Fruit fly (Drosophila melanogaster) whole organism, embryonic: ENCODE results near the gene Pk34A.
A peak's percentile ranks its signal among the peaks of the same experiment; 100 is the strongest.

ENCODE experiments used
- Adf1 ChIP-seq: fragments of 200-800 bp; sonication (Bioruptor generic); IDR thresholded peaks from 2 replicates; pipeline ENCODE4 v1.3.6; 2022; ENCODE audit warnings: missing biosample characterization, missing genetic modification characterization
- Atf6 ChIP-seq: fragments of 200-800 bp; sonication (Bioruptor generic); IDR thresholded peaks from 2 replicates; pipeline ENCODE4 v1.3.6; 2022; ENCODE audit warnings: missing biosample characterization, missing genetic modification characterization
- CG10321 ChIP-seq: fragments of 200-800 bp; sonication (Bioruptor generic); IDR thresholded peaks from 2 replicates; pipeline ENCODE4 v1.3.6; 2022; ENCODE audit warnings: missing biosample characterization, missing genetic modification characterization
- CG10565 ChIP-seq: fragments of 200-800 bp; sonication (Bioruptor generic); optimal IDR thresholded peaks from 3 replicates; lab custom pipeline; 2016; ENCODE audit warnings: missing biosample characterization, mild to moderate bottlenecking, missing genetic modification characterization
- CG11456 ChIP-seq: fragments of 200-800 bp; sonication (Bioruptor generic); IDR thresholded peaks from 3 replicates; pipeline ENCODE4 v1.3.6; 2022; ENCODE audit warnings: missing biosample characterization, missing genetic modification characterization
- CG11695 ChIP-seq: fragments of 200-800 bp; sonication (Bioruptor generic); IDR thresholded peaks from 3 replicates; pipeline ENCODE4 v1.3.6; 2022; ENCODE audit warnings: missing biosample characterization, missing genetic modification characterization
- CG11696 ChIP-seq: fragments of 200-800 bp; sonication (Bioruptor generic); IDR thresholded peaks from 2 replicates; pipeline ENCODE4 v1.3.6; 2022; ENCODE audit warnings: missing biosample characterization, missing genetic modification characterization
- CG12155 ChIP-seq: fragments of 200-800 bp; sonication (Bioruptor generic); optimal IDR thresholded peaks from 3 replicates; lab custom pipeline; 2016; ENCODE audit warnings: missing biosample characterization, missing genetic modification characterization
- CG14441 ChIP-seq: fragments of 200-800 bp; sonication (Bioruptor generic); IDR thresholded peaks from 2 replicates; pipeline ENCODE4 v1.3.6; 2022; ENCODE audit warnings: missing biosample characterization, missing genetic modification characterization
- CG15011 ChIP-seq: fragments of 200-800 bp; sonication (Bioruptor generic); optimal IDR thresholded peaks from 3 replicates; lab custom pipeline; 2018; ENCODE audit warnings: missing biosample characterization, mild to moderate bottlenecking, missing genetic modification characterization
- CG15269 ChIP-seq: fragments of 200-800 bp; sonication (Bioruptor generic); optimal IDR thresholded peaks from 2 replicates; lab custom pipeline; 2018; ENCODE audit warnings: missing biosample characterization, mild to moderate bottlenecking, missing genetic modification characterization, moderate library complexity
- CG15696 ChIP-seq: fragments of 200-800 bp; sonication (Bioruptor generic); optimal IDR thresholded peaks from 2 replicates; lab custom pipeline; 2019; ENCODE audit warnings: missing biosample characterization, mild to moderate bottlenecking, missing genetic modification characterization, moderate library complexity
- CG17568 ChIP-seq: fragments of 200-800 bp; sonication (Bioruptor generic); optimal IDR thresholded peaks from 2 replicates; lab custom pipeline; 2018; ENCODE audit warnings: missing biosample characterization, mild to moderate bottlenecking, missing genetic modification characterization, moderate library complexity
- CG18476 ChIP-seq: fragments of 200-800 bp; sonication (Bioruptor generic); optimal IDR thresholded peaks from 2 replicates; lab custom pipeline; 2016; ENCODE audit warnings: missing biosample characterization, mild to moderate bottlenecking, missing genetic modification characterization
- CG18599 ChIP-seq: fragments of 200-800 bp; sonication (Bioruptor generic); optimal IDR thresholded peaks from 3 replicates; lab custom pipeline; 2017; ENCODE audit warnings: missing biosample characterization, missing genetic modification characterization, mild to moderate bottlenecking, moderate library complexity, missing genetic modification reagents
- CG34224 ChIP-seq: fragments of 200-800 bp; sonication (Bioruptor generic); IDR thresholded peaks from 3 replicates; pipeline ENCODE4 v1.3.6; 2022; ENCODE audit warnings: missing biosample characterization, missing genetic modification characterization; ENCODE audit not compliant: partially characterized antibody
- CG34422 ChIP-seq: fragments of 200-800 bp; sonication (Bioruptor generic); IDR thresholded peaks from 3 replicates; pipeline ENCODE4 v1.3.6; 2022; ENCODE audit warnings: missing biosample characterization, missing genetic modification characterization
- CG3838 ChIP-seq: fragments of 200-800 bp; sonication (Bioruptor generic); optimal IDR thresholded peaks from 3 replicates; lab custom pipeline; 2016; ENCODE audit warnings: missing biosample characterization, missing genetic modification characterization
- CG4820 ChIP-seq: fragments of 200-800 bp; sonication (Bioruptor generic); optimal IDR thresholded peaks from 3 replicates; lab custom pipeline; 2016; ENCODE audit warnings: missing biosample characterization, missing genetic modification characterization
- CG5245 ChIP-seq: fragments of 200-800 bp; sonication (Bioruptor generic); optimal IDR thresholded peaks from 3 replicates; lab custom pipeline; 2016; ENCODE audit warnings: missing biosample characterization, missing genetic modification characterization
- CG5953 ChIP-seq: fragments of 200-800 bp; sonication (Bioruptor generic); IDR thresholded peaks from 2 replicates; pipeline ENCODE4 v1.3.6; 2022; ENCODE audit warnings: missing biosample characterization, missing genetic modification characterization
- CG7372 ChIP-seq: fragments of 200-800 bp; sonication (Bioruptor generic); IDR thresholded peaks from 2 replicates; pipeline ENCODE4 v1.3.6; 2022; ENCODE audit warnings: missing biosample characterization, missing genetic modification characterization
- CG8388 ChIP-seq: fragments of 200-800 bp; sonication (Bioruptor generic); optimal IDR thresholded peaks from 2 replicates; lab custom pipeline; 2019; ENCODE audit warnings: missing biosample characterization, mild to moderate bottlenecking, missing genetic modification characterization, moderate library complexity
- D ChIP-seq, 2 experiments: fragments of 200-800 bp in 1 of 2; fragments of >200 bp in 1 of 2; sonication (Bioruptor generic) in 1 of 2; optimal IDR thresholded peaks; 2 replicates in 1 of 2; 3 replicates in 1 of 2; lab custom pipeline; 2017; ENCODE audit warnings: mild to moderate bottlenecking in 1 of 2, missing biosample characterization in 1 of 2, missing genetic modification characterization in 1 of 2, missing genetic modification reagents in 1 of 2
- D19B ChIP-seq: fragments of 200-800 bp; sonication (Bioruptor generic); optimal IDR thresholded peaks from 2 replicates; lab custom pipeline; 2017; ENCODE audit warnings: missing biosample characterization, mild to moderate bottlenecking, missing genetic modification characterization
- Ets65A ChIP-seq: fragments of 200-800 bp; sonication (Bioruptor generic); peaks from one replicate; lab custom pipeline; 2016; ENCODE audit warnings: missing biosample characterization, missing genetic modification characterization
- HLH4C ChIP-seq: fragments of 200-800 bp; sonication (Bioruptor generic); IDR thresholded peaks from 3 replicates; pipeline ENCODE4 v1.3.6; 2022; ENCODE audit warnings: missing biosample characterization, missing genetic modification characterization; ENCODE audit not compliant: partially characterized antibody
- Hsf ChIP-seq: fragments of 200-800 bp; sonication (Bioruptor generic); optimal IDR thresholded peaks from 3 replicates; lab custom pipeline; 2016; ENCODE audit warnings: missing biosample characterization, missing genetic modification characterization
- NFAT ChIP-seq: fragments of 200-800 bp; sonication (Bioruptor generic); IDR thresholded peaks from 2 replicates; pipeline ENCODE4 v1.3.6; 2022; ENCODE audit warnings: missing biosample characterization, missing genetic modification characterization
- Optix ChIP-seq: fragments of 200-800 bp; sonication (Bioruptor generic); IDR thresholded peaks from 3 replicates; pipeline ENCODE4 v1.3.6; 2022; ENCODE audit warnings: missing biosample characterization, missing genetic modification characterization
- Sin3A ChIP-seq: fragments of >200 bp; optimal IDR thresholded peaks from 2 replicates; lab custom pipeline; 2018
- Sox100B ChIP-seq: fragments of 200-800 bp; sonication (Bioruptor generic); optimal IDR thresholded peaks from 3 replicates; lab custom pipeline; 2018; ENCODE audit warnings: missing biosample characterization, mild to moderate bottlenecking, missing genetic modification characterization
- aop ChIP-seq: fragments of 200-800 bp; sonication (Bioruptor generic); IDR thresholded peaks from 2 replicates; pipeline ENCODE4 v1.3.6; 2022; ENCODE audit warnings: missing biosample characterization, missing genetic modification characterization
- ap ChIP-seq: fragments of 200-800 bp; sonication (Bioruptor generic); IDR thresholded peaks from 2 replicates; pipeline ENCODE4 v1.3.6; 2022; ENCODE audit warnings: missing biosample characterization, missing genetic modification characterization
- bab2 ChIP-seq: fragments of 200-800 bp; sonication (Bioruptor generic); optimal IDR thresholded peaks from 2 replicates; lab custom pipeline; 2016; ENCODE audit warnings: missing biosample characterization, missing genetic modification characterization
- croc ChIP-seq: fragments of 200-800 bp; sonication (Bioruptor generic); conservative IDR thresholded peaks from 3 replicates; pipeline ENCODE4 v1.3.6; 2022; ENCODE audit warnings: missing biosample characterization, missing genetic modification characterization
- fd3F ChIP-seq: fragments of 200-800 bp; sonication (Bioruptor generic); optimal IDR thresholded peaks from 2 replicates; lab custom pipeline; 2018; ENCODE audit warnings: missing biosample characterization, mild to moderate bottlenecking, missing genetic modification characterization, moderate library complexity
- inv ChIP-seq: fragments of 200-800 bp; sonication (Bioruptor generic); IDR thresholded peaks from 2 replicates; pipeline ENCODE4 v1.3.6; 2022; ENCODE audit warnings: missing biosample characterization, missing genetic modification characterization; ENCODE audit not compliant: partially characterized antibody
- jumu ChIP-seq: fragments of 200-800 bp; sonication (Bioruptor generic); optimal IDR thresholded peaks from 3 replicates; lab custom pipeline; 2016; ENCODE audit warnings: missing biosample characterization, missing genetic modification characterization
- mld ChIP-seq: fragments of 200-800 bp; sonication (Bioruptor generic); IDR thresholded peaks from 3 replicates; pipeline ENCODE4 v1.3.6; 2022; ENCODE audit warnings: missing biosample characterization, missing genetic modification characterization; ENCODE audit not compliant: partially characterized antibody
- phol ChIP-seq: fragments of 200-800 bp; sonication (Bioruptor generic); optimal IDR thresholded peaks from 3 replicates; lab custom pipeline; 2018; ENCODE audit warnings: missing biosample characterization, mild to moderate bottlenecking, missing genetic modification characterization, moderate library complexity
- pzg ChIP-seq: fragments of 200-800 bp; sonication (Bioruptor generic); optimal IDR thresholded peaks from 3 replicates; lab custom pipeline; 2018; ENCODE audit warnings: missing biosample characterization, mild to moderate bottlenecking, missing genetic modification characterization, moderate library complexity
- ranshi ChIP-seq: fragments of 200-800 bp; sonication (Bioruptor generic); IDR thresholded peaks from 2 replicates; pipeline ENCODE4 v1.3.6; 2022; ENCODE audit warnings: missing biosample characterization, missing genetic modification characterization
- repo ChIP-seq: fragments of 200-800 bp; sonication (Bioruptor generic); optimal IDR thresholded peaks from 2 replicates; lab custom pipeline; 2016; ENCODE audit warnings: missing biosample characterization, missing genetic modification characterization
- ro ChIP-seq: fragments of 200-800 bp; sonication (Bioruptor generic); IDR thresholded peaks from 2 replicates; pipeline ENCODE4 v1.3.6; 2022; ENCODE audit warnings: missing biosample characterization, missing genetic modification characterization
- sens ChIP-seq: fragments of 200-800 bp; sonication (Bioruptor generic); peaks from one replicate; lab custom pipeline; 2016; ENCODE audit warnings: missing biosample characterization, missing genetic modification characterization
- sna ChIP-seq: fragments of 200-800 bp; sonication (Bioruptor generic); IDR thresholded peaks from 2 replicates; pipeline ENCODE4 v1.3.6; 2022; ENCODE audit warnings: missing biosample characterization, missing genetic modification characterization; ENCODE audit not compliant: partially characterized antibody
- tgo ChIP-seq: fragments of 200-800 bp; sonication (Bioruptor generic); IDR thresholded peaks from 3 replicates; pipeline ENCODE4 v1.3.6; 2022; ENCODE audit warnings: missing biosample characterization, missing genetic modification characterization
- zf30C ChIP-seq: fragments of 200-800 bp; sonication (Bioruptor generic); optimal IDR thresholded peaks from 3 replicates; lab custom pipeline; 2018; ENCODE audit warnings: missing biosample characterization, mild to moderate bottlenecking, missing genetic modification characterization

Pk34A gene

dm6 chr2L:13164994-13165801 lies 6.6 kb downstream of the Pk34A start, which contains the start of gene Sirt1 (continued):
- TF ChIP-seq repo (no peak), mld (GFP tag; lab: Robert Waterston, UW) (no peak), CG10565 (GFP tag; lab: Kevin White, UChicago) (no peak), CG7372 (GFP tag; lab: Robert Waterston, UW) (peak; percentile 84), CG15011 (peak; percentile 84), Sox100B (GFP tag; lab: Kevin White, UChicago) (no peak), CG34224 (GFP tag; lab: Robert Waterston, UW) (peak; percentile 45; the same call in 1 of the 3 replicates), CG3838 (GFP tag; lab: Kevin White, UChicago) (no peak), CG11456 (GFP tag; lab: Robert Waterston, UW) (peak; percentile 67; the same call in 2 of the 3 replicates), CG15269 (tag; lab: Kevin White, UChicago) (peak; percentile 90), D19B (GFP tag; lab: Kevin White, UChicago) (peak; percentile 75), sna (GFP tag; lab: Robert Waterston, UW) (no peak), ro (GFP tag; lab: Robert Waterston, UW) (peak; percentile 66; the same call in 1 of the 2 replicates), sens (GFP tag; lab: Kevin White, UChicago) (peak; percentile 91), CG11695 (peak; percentile 80), D (optimal IDR thresholded peaks at IDR 0.05; lab: Kevin White, UChicago) (no peak), D (GFP tag; optimal IDR thresholded peaks at IDR 0.05; lab: Kevin White, UChicago) (peak; percentile 79), inv (GFP tag; lab: Robert Waterston, UW) (no peak), CG11696 (0 out of 2 replicates have a peak, but pooled peaks have one; percentile 35), Optix (GFP tag; lab: Robert Waterston, UW) (no peak), Sin3A (lab: Kevin White, UChicago) (no peak), CG17568 (GFP tag; lab: Kevin White, UChicago) (peak; percentile 35), Ets65A (GFP tag; lab: Kevin White, UChicago) (peak; percentile 90), CG5245 (GFP tag; lab: Kevin White, UChicago) (peak; percentile 38), NFAT (GFP tag; lab: Robert Waterston, UW) (peak; percentile 85), jumu (GFP tag; lab: Kevin White, UChicago) (peak; percentile 22), aop (GFP tag; lab: Robert Waterston, UW) (no peak), CG8388 (peak; percentile 82), Adf1 (no peak), Hsf (GFP tag; lab: Kevin White, UChicago) (peak; percentile 85), tgo (GFP tag; lab: Robert Waterston, UW) (peak; percentile 84), zf30C (GFP tag; lab: Kevin White, UChicago) (no peak), CG4820 (GFP tag; lab: Kevin White, UChicago) (peak; percentile 83), CG18599 (GFP tag; lab: Kevin White, UChicago) (peak; percentile 77), ap (GFP tag; lab: Robert Waterston, UW) (peak; percentile 70), phol (tag; lab: Kevin White, UChicago) (peak; percentile 87), ranshi (GFP tag; lab: Robert Waterston, UW) (peak; percentile 63), bab2 (peak; percentile 68), Atf6 (GFP tag; lab: Robert Waterston, UW) (peak; percentile 75), CG18476 (GFP tag; lab: Kevin White, UChicago) (peak; percentile 55), pzg (GFP tag; lab: Kevin White, UChicago) (peak; percentile 56), croc (GFP tag; lab: Robert Waterston, UW) (peak; percentile 75), CG12155 (GFP tag; lab: Kevin White, UChicago) (peak; percentile 84), CG5953 (GFP tag; lab: Robert Waterston, UW) (peak; percentile 29; the same call in 1 of the 2 replicates), fd3F (GFP tag; lab: Kevin White, UChicago) (peak; percentile 87), HLH4C (no peak), CG10321 (0 out of 2 replicates have a peak, but pooled peaks have one; percentile 16), CG34422 (GFP tag; lab: Robert Waterston, UW) (no peak; the same call in 2 of the 3 replicates), CG15696 (peak; percentile 89), CG14441 (GFP tag; lab: Robert Waterston, UW) (peak; percentile 75)
